Worm (Caenorhabditis elegans) whole organism, L2 larva: ENCODE data around the gene C56E6.7.

Source experiments
- alr-1 ChIP-seq: fragments of 150-350 bp; optimal IDR thresholded peaks from 2 replicates; lab custom pipeline; 2014; ENCODE audit warnings: missing biosample characterization, missing genetic modification characterization
- aly-2 ChIP-seq: fragments of 150-350 bp; optimal IDR thresholded peaks from 2 replicates; lab custom pipeline; 2014; ENCODE audit warnings: missing biosample characterization, missing genetic modification characterization
- ama-1 ChIP-seq: fragments of 150-350 bp; optimal IDR thresholded peaks from 2 replicates; lab custom pipeline; 2018; ENCODE audit warnings: inconsistent platforms
- blmp-1 ChIP-seq: sonication (generic microtip); optimal IDR thresholded peaks from 2 replicates; lab custom pipeline; 2017; ENCODE audit warnings: missing genetic modification characterization, mild to moderate bottlenecking, missing compliant biosample characterization, antibody characterized with exemption, moderate library complexity; ENCODE audit not compliant: insufficient read depth
- dmd-4 ChIP-seq: sonication (generic microtip); optimal IDR thresholded peaks from 2 replicates; lab custom pipeline; 2017; ENCODE audit warnings: missing biosample characterization, missing genetic modification characterization
- fos-1 ChIP-seq: fragments of 150-350 bp; optimal IDR thresholded peaks from 2 replicates; lab custom pipeline; 2014; ENCODE audit warnings: missing biosample characterization, missing genetic modification characterization
- lin-13 ChIP-seq: fragments of 150-350 bp; optimal IDR thresholded peaks from 2 replicates; lab custom pipeline; 2014; ENCODE audit warnings: missing biosample characterization, missing genetic modification reagents, missing genetic modification characterization
- lin-39 ChIP-seq: fragments of 150-350 bp; optimal IDR thresholded peaks from 2 replicates; lab custom pipeline; 2014; ENCODE audit warnings: missing biosample characterization, missing genetic modification reagents, missing genetic modification characterization
- mab-5 ChIP-seq: fragments of 150-350 bp; optimal IDR thresholded peaks from 2 replicates; lab custom pipeline; 2014; ENCODE audit warnings: missing biosample characterization, missing genetic modification characterization
- nhr-25 ChIP-seq: fragments of 150-350 bp; sonication (generic microtip); optimal IDR thresholded peaks from 3 replicates; lab custom pipeline; 2014; ENCODE audit warnings: missing biosample characterization, missing genetic modification characterization
- skn-1 ChIP-seq: sonication (generic microtip); optimal IDR thresholded peaks from 2 replicates; lab custom pipeline; 2017; ENCODE audit warnings: missing biosample characterization, missing genetic modification characterization
- unc-39 ChIP-seq: fragments of 150-350 bp; optimal IDR thresholded peaks from 2 replicates; lab custom pipeline; 2014; ENCODE audit warnings: missing biosample characterization, missing genetic modification characterization
- unc-55 ChIP-seq: fragments of 150-350 bp; sonication (generic microtip); optimal IDR thresholded peaks from 3 replicates; lab custom pipeline; 2014; ENCODE audit warnings: missing biosample characterization, missing genetic modification reagents, missing genetic modification characterization
- ztf-4 ChIP-seq: fragments of 150-350 bp; optimal IDR thresholded peaks from 2 replicates; lab custom pipeline; 2014; ENCODE audit warnings: missing biosample characterization, missing genetic modification characterization

DNA sequence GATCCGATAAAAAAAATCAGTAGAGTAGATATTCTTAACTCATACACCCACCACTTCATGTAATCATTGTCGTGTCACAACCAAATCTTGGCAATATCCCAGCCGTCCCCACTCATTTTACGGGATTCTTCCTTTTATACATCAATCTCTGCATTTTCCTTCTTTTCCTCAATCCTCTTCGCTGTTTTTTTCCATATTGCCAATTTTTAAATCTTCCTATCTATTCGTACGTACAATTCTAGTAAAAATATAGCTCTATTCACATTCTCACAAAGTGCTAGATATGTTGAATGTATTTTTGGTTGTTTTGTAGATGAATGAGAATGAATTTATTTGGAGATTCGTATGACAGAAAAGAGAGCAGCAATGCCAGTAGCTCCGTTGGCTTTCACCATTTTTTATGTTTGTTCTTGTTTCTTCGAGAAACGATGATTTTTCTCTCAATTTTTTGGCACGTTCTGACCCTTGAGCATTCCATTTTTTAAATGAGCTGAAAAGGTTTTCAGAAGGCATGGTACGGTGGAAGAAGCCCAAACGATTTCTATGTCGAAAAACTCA lies 41.1 kb upstream of the C56E6.7 start, which contains the start of gene T28D9.16:
- TF ChIP-seq ztf-4 (tag; lab: Kevin White, UChicago) = no peak
- no peak for TF ChIP-seq lin-39
- no peak for TF ChIP-seq fos-1 (tag; lab: Kevin White, UChicago)
- TF ChIP-seq alr-1 (tag; lab: Kevin White, UChicago) = no peak
- TF ChIP-seq nhr-25 = no peak
- TF ChIP-seq mab-5 (tag; lab: Kevin White, UChicago) = no peak
- no peak for TF ChIP-seq aly-2 (tag; lab: Kevin White, UChicago)
- TF ChIP-seq ama-1 (lab: Kevin White, UChicago) = no peak
- no peak for TF ChIP-seq dmd-4
- TF ChIP-seq skn-1 = no peak
- no peak for TF ChIP-seq unc-39 (tag; lab: Kevin White, UChicago)
- TF ChIP-seq unc-55 (GFP tag; lab: Kevin White, UChicago) = no peak
- no peak for TF ChIP-seq lin-13 (GFP tag; lab: Kevin White, UChicago)
- TF ChIP-seq blmp-1 (tag; lab: Kevin White, UChicago) = no peak
